Fruit fly (Drosophila melanogaster) whole organism, embryonic: ENCODE measurements around the gene CG8837.
A peak's percentile ranks its signal among the peaks of the same experiment; 100 is the strongest.

Experiments
- Antp ChIP-seq: fragments of 200-800 bp; sonication (Bioruptor generic); optimal IDR thresholded peaks from 3 replicates; lab custom pipeline; 2016; ENCODE audit warnings: missing biosample characterization, missing genetic modification characterization
- CG10543 ChIP-seq: fragments of 200-800 bp; sonication (Bioruptor generic); optimal IDR thresholded peaks from 3 replicates; lab custom pipeline; 2017; ENCODE audit warnings: missing biosample characterization, mild to moderate bottlenecking, missing genetic modification characterization, moderate library complexity
- CG11456 ChIP-seq: fragments of 200-800 bp; sonication (Bioruptor generic); IDR thresholded peaks from 3 replicates; pipeline ENCODE4 v1.3.6; 2022; ENCODE audit warnings: missing biosample characterization, missing genetic modification characterization
- CG12299 ChIP-seq: fragments of 200-800 bp; sonication (Bioruptor generic); optimal IDR thresholded peaks from 2 replicates; lab custom pipeline; 2018; ENCODE audit warnings: missing biosample characterization, mild to moderate bottlenecking, missing genetic modification characterization
- CG14860 ChIP-seq: fragments of 200-800 bp; sonication (Bioruptor generic); IDR thresholded peaks from 3 replicates; pipeline ENCODE4 v1.3.6; 2022; ENCODE audit warnings: missing biosample characterization, missing genetic modification characterization; ENCODE audit not compliant: partially characterized antibody
- CG15269 ChIP-seq: fragments of 200-800 bp; sonication (Bioruptor generic); optimal IDR thresholded peaks from 2 replicates; lab custom pipeline; 2018; ENCODE audit warnings: missing biosample characterization, mild to moderate bottlenecking, missing genetic modification characterization, moderate library complexity
- CG17328 ChIP-seq: fragments of 200-800 bp; sonication (Bioruptor generic); IDR thresholded peaks from 2 replicates; pipeline ENCODE4 v1.3.6; 2022; ENCODE audit warnings: missing biosample characterization, missing genetic modification characterization
- CG17359 ChIP-seq: fragments of 200-800 bp; sonication (Bioruptor generic); optimal IDR thresholded peaks from 3 replicates; lab custom pipeline; 2018; ENCODE audit warnings: missing biosample characterization, mild to moderate bottlenecking, missing genetic modification characterization, moderate library complexity
- CG17361 ChIP-seq: fragments of 200-800 bp; sonication (Bioruptor generic); IDR thresholded peaks from 3 replicates; pipeline ENCODE4 v1.3.6; 2022; ENCODE audit warnings: missing biosample characterization, missing genetic modification characterization
- CG2120 ChIP-seq: fragments of 200-800 bp; sonication (Bioruptor generic); optimal IDR thresholded peaks from 3 replicates; lab custom pipeline; 2016; ENCODE audit warnings: missing biosample characterization, missing genetic modification characterization
- CG2889 ChIP-seq: fragments of 200-800 bp; sonication (Bioruptor generic); IDR thresholded peaks from 3 replicates; pipeline ENCODE4 v1.3.6; 2022; ENCODE audit warnings: missing biosample characterization, missing genetic modification characterization
- CG5245 ChIP-seq: fragments of 200-800 bp; sonication (Bioruptor generic); optimal IDR thresholded peaks from 3 replicates; lab custom pipeline; 2016; ENCODE audit warnings: missing biosample characterization, missing genetic modification characterization
- CG6175 ChIP-seq: fragments of 200-800 bp; sonication (Bioruptor generic); IDR thresholded peaks from 3 replicates; pipeline ENCODE4 v1.3.6; 2022; ENCODE audit warnings: missing biosample characterization, missing genetic modification characterization
- CG7357 ChIP-seq: fragments of 200-800 bp; sonication (Bioruptor generic); IDR thresholded peaks from 3 replicates; pipeline ENCODE4 v1.3.6; 2022; ENCODE audit warnings: missing biosample characterization, missing genetic modification characterization
- CG8944 ChIP-seq: fragments of 200-800 bp; sonication (Bioruptor generic); optimal IDR thresholded peaks from 3 replicates; lab custom pipeline; 2016; ENCODE audit warnings: missing biosample characterization, missing genetic modification characterization
- CG9437 ChIP-seq: fragments of 200-800 bp; sonication (Bioruptor generic); optimal IDR thresholded peaks from 2 replicates; lab custom pipeline; 2018; ENCODE audit warnings: missing biosample characterization, mild to moderate bottlenecking, missing genetic modification characterization
- D19A ChIP-seq: fragments of 200-800 bp; optimal IDR thresholded peaks from 3 replicates; lab custom pipeline; 2019; ENCODE audit warnings: missing biosample characterization, mild to moderate bottlenecking, missing genetic modification characterization, moderate library complexity
- Dad ChIP-seq: fragments of 200-800 bp; sonication (Bioruptor generic); optimal IDR thresholded peaks from 3 replicates; lab custom pipeline; 2016; ENCODE audit warnings: missing biosample characterization, missing genetic modification characterization
- Dip3 ChIP-seq: fragments of 200-800 bp; sonication (Bioruptor generic); optimal IDR thresholded peaks from 3 replicates; lab custom pipeline; 2016; ENCODE audit warnings: missing biosample characterization, missing genetic modification characterization
- Fer3 ChIP-seq: fragments of 200-800 bp; sonication (Bioruptor generic); optimal IDR thresholded peaks from 2 replicates; lab custom pipeline; 2018; ENCODE audit warnings: missing biosample characterization, mild to moderate bottlenecking, missing genetic modification characterization, moderate library complexity
- GATAe ChIP-seq: fragments of 200-800 bp; sonication (Bioruptor generic); conservative IDR thresholded peaks from 2 replicates; pipeline ENCODE4 v1.3.6; 2022; ENCODE audit warnings: missing biosample characterization, missing genetic modification characterization
- Gsc ChIP-seq: fragments of 200-800 bp; sonication (Bioruptor generic); IDR thresholded peaks from 2 replicates; pipeline ENCODE4 v1.3.6; 2022; ENCODE audit warnings: missing biosample characterization, missing genetic modification characterization
- Gug ChIP-seq: fragments of 200-800 bp; sonication (Bioruptor generic); IDR thresholded peaks from 4 replicates; pipeline ENCODE4 v1.3.6; 2022; ENCODE audit warnings: missing biosample characterization, missing genetic modification characterization
- HLHmδ ChIP-seq: fragments of 200-800 bp; sonication (Bioruptor generic); optimal IDR thresholded peaks from 2 replicates; lab custom pipeline; 2018; ENCODE audit warnings: missing biosample characterization, mild to moderate bottlenecking, missing genetic modification characterization, moderate library complexity
- Hey ChIP-seq: fragments of 200-800 bp; sonication (Bioruptor generic); optimal IDR thresholded peaks from 3 replicates; lab custom pipeline; 2018; ENCODE audit warnings: missing biosample characterization, mild to moderate bottlenecking, missing genetic modification characterization
- Hr78 ChIP-seq, 2 experiments: fragments of 200-800 bp in 1 of 2; fragments of >200 bp in 1 of 2; sonication (Bioruptor generic) in 1 of 2; optimal IDR thresholded peaks; 2 replicates each; lab custom pipeline; 2017 to 2019; ENCODE audit warnings: missing biosample characterization in 2 of 2, missing genetic modification characterization in 2 of 2, mild to moderate bottlenecking in 1 of 2, moderate library complexity in 1 of 2
- Lhr ChIP-seq: fragments of 200-800 bp; sonication (Bioruptor generic); optimal IDR thresholded peaks from 3 replicates; lab custom pipeline; 2017; ENCODE audit warnings: mild to moderate bottlenecking, missing biosample characterization, missing genetic modification reagents, missing genetic modification characterization
- Oli ChIP-seq: fragments of 200-800 bp; sonication (Bioruptor generic); optimal IDR thresholded peaks from 2 replicates; lab custom pipeline; 2018; ENCODE audit warnings: missing biosample characterization, mild to moderate bottlenecking, missing genetic modification characterization, moderate library complexity
- Pdp1 ChIP-seq, 2 experiments: fragments of 200-800 bp; sonication (Bioruptor generic); optimal IDR thresholded peaks; 3 replicates each; lab custom pipeline; 2016; ENCODE audit warnings: missing biosample characterization in 2 of 2, missing genetic modification characterization in 2 of 2, mild to moderate bottlenecking in 1 of 2, moderate library complexity in 1 of 2
- Sin3A ChIP-seq: fragments of >200 bp; optimal IDR thresholded peaks from 2 replicates; lab custom pipeline; 2018
- bigmax ChIP-seq: fragments of 200-800 bp; sonication (Bioruptor generic); optimal IDR thresholded peaks from 2 replicates; lab custom pipeline; 2018; ENCODE audit warnings: missing biosample characterization, mild to moderate bottlenecking, missing genetic modification characterization
- cato ChIP-seq: fragments of 200-800 bp; sonication (Bioruptor generic); optimal IDR thresholded peaks from 2 replicates; lab custom pipeline; 2016; ENCODE audit warnings: missing biosample characterization, missing genetic modification characterization, borderline replicate concordance
- caup ChIP-seq: fragments of 200-800 bp; sonication (Bioruptor generic); optimal IDR thresholded peaks from 3 replicates; lab custom pipeline; 2017; ENCODE audit warnings: missing biosample characterization, mild to moderate bottlenecking, missing genetic modification characterization, moderate library complexity; ENCODE audit not compliant: severe bottlenecking
- crc ChIP-seq: fragments of 200-800 bp; sonication (Bioruptor generic); optimal IDR thresholded peaks from 2 replicates; lab custom pipeline; 2016; ENCODE audit warnings: missing biosample characterization, missing genetic modification characterization
- cwo ChIP-seq: fragments of 200-800 bp; sonication (Bioruptor generic); optimal IDR thresholded peaks from 3 replicates; lab custom pipeline; 2017; ENCODE audit warnings: missing biosample characterization, missing genetic modification characterization, mild to moderate bottlenecking, moderate library complexity, missing genetic modification reagents
- ewg ChIP-seq: fragments of 200-800 bp; sonication (Bioruptor generic); optimal IDR thresholded peaks from 3 replicates; lab custom pipeline; 2017; ENCODE audit warnings: mild to moderate bottlenecking, missing biosample characterization, missing genetic modification reagents, missing genetic modification characterization
- exex ChIP-seq: fragments of 200-800 bp; sonication (Bioruptor generic); optimal IDR thresholded peaks from 4 replicates; lab custom pipeline; 2018; ENCODE audit warnings: missing biosample characterization, mild to moderate bottlenecking, missing genetic modification characterization, moderate library complexity
- gsb ChIP-seq: fragments of 200-800 bp; sonication (Bioruptor generic); IDR thresholded peaks from 2 replicates; pipeline ENCODE4 v1.3.6; 2022; ENCODE audit warnings: missing biosample characterization, missing genetic modification characterization
- ham ChIP-seq: fragments of 200-800 bp; sonication (Bioruptor generic); IDR thresholded peaks from 2 replicates; pipeline ENCODE4 v1.3.6; 2022; ENCODE audit warnings: missing biosample characterization, missing genetic modification characterization
- insv ChIP-seq, 2 experiments: fragments of 200-800 bp; sonication (Bioruptor generic); optimal IDR thresholded peaks; 3 replicates each; lab custom pipeline; 2016 to 2018; ENCODE audit warnings: missing biosample characterization in 2 of 2, missing genetic modification characterization in 2 of 2
- mirr ChIP-seq: fragments of 200-800 bp; sonication (Bioruptor generic); optimal IDR thresholded peaks from 3 replicates; lab custom pipeline; 2018; ENCODE audit warnings: missing biosample characterization, mild to moderate bottlenecking, missing genetic modification characterization
- sc ChIP-seq, 3 experiments: fragments of >200 bp in 2 of 3; fragments of 200-800 bp in 1 of 3; sonication (Bioruptor generic) in 1 of 3; optimal IDR thresholded peaks; 2 replicates in 2 of 3; 3 replicates in 1 of 3; lab custom pipeline; 2017; ENCODE audit warnings: mild to moderate bottlenecking in 1 of 3, missing biosample characterization in 1 of 3, missing genetic modification characterization in 1 of 3, missing genetic modification reagents in 1 of 3
- scrt ChIP-seq: fragments of 200-800 bp; sonication (Bioruptor generic); optimal IDR thresholded peaks from 2 replicates; lab custom pipeline; 2018; ENCODE audit warnings: missing biosample characterization, mild to moderate bottlenecking, missing genetic modification characterization, moderate library complexity
- sens ChIP-seq: fragments of 200-800 bp; sonication (Bioruptor generic); peaks from one replicate; lab custom pipeline; 2016; ENCODE audit warnings: missing biosample characterization, missing genetic modification characterization
- stc ChIP-seq: fragments of 200-800 bp; sonication (Bioruptor generic); IDR thresholded peaks from 2 replicates; pipeline ENCODE4 v1.3.6; 2022; ENCODE audit warnings: missing biosample characterization, missing genetic modification characterization
- sug ChIP-seq: fragments of 200-800 bp; optimal IDR thresholded peaks from 2 replicates; lab custom pipeline; 2019; ENCODE audit warnings: missing biosample characterization, mild to moderate bottlenecking, missing genetic modification characterization, moderate library complexity
- twi ChIP-seq: fragments of 200-800 bp; optimal IDR thresholded peaks from 2 replicates; lab custom pipeline; 2019; ENCODE audit warnings: missing biosample characterization, mild to moderate bottlenecking, missing genetic modification characterization, moderate library complexity
- unc-4 ChIP-seq: fragments of 200-800 bp; sonication (Bioruptor generic); IDR thresholded peaks from 2 replicates; pipeline ENCODE4 v1.3.6; 2022; ENCODE audit warnings: missing biosample characterization, missing genetic modification characterization; ENCODE audit not compliant: partially characterized antibody
- zen2 ChIP-seq: fragments of 200-800 bp; sonication (Bioruptor generic); IDR thresholded peaks from 3 replicates; pipeline ENCODE4 v1.3.6; 2022; ENCODE audit warnings: missing biosample characterization, missing genetic modification characterization; ENCODE audit not compliant: partially characterized antibody

CG8837 gene

dm6 chr2L:3298065-3298469, 22.0 kb upstream of the CG8837 start (continued):
- no peak for TF ChIP-seq scrt
- no peak for TF ChIP-seq CG2889 (GFP tag; lab: Robert Waterston, UW)
- TF ChIP-seq CG6175, result no peak
- peak; percentile 89 for TF ChIP-seq twi (tag; lab: Kevin White, UChicago)
- no peak for TF ChIP-seq crc (GFP tag; lab: Kevin White, UChicago)
- no peak for TF ChIP-seq ewg (GFP tag; lab: Kevin White, UChicago)
- TF ChIP-seq stc (GFP tag; lab: Robert Waterston, UW), result no peak
- TF ChIP-seq Oli, result no peak
- TF ChIP-seq bigmax, result no peak
- TF ChIP-seq exex (tag; lab: Kevin White, UChicago), result peak; percentile 99
- TF ChIP-seq CG14860, result no peak
- no peak for TF ChIP-seq Pdp1 (GFP tag; optimal IDR thresholded peaks at IDR 0.05; lab: Kevin White, UChicago)
- no peak for TF ChIP-seq CG17361 (GFP tag; lab: Robert Waterston, UW)
- no peak for TF ChIP-seq CG12299
- no peak for TF ChIP-seq cato (GFP tag; lab: Kevin White, UChicago)
- no peak for TF ChIP-seq CG9437 (GFP tag; lab: Kevin White, UChicago)
- no peak for TF ChIP-seq CG7357 (GFP tag; lab: Robert Waterston, UW)
- TF ChIP-seq CG17359, result no peak
- no peak for TF ChIP-seq ham (GFP tag; lab: Robert Waterston, UW)
- no peak for TF ChIP-seq Lhr (GFP tag; lab: Kevin White, UChicago)
- TF ChIP-seq CG11456 (GFP tag; lab: Robert Waterston, UW), result no peak
- TF ChIP-seq CG5245 (GFP tag; lab: Kevin White, UChicago), result no peak
- peak; percentile 69 for TF ChIP-seq Hey
- TF ChIP-seq Sin3A (lab: Kevin White, UChicago), result no peak
- peak; percentile 92 for TF ChIP-seq sug (tag; lab: Kevin White, UChicago)
- no peak for TF ChIP-seq gsb
- TF ChIP-seq Dad, result no peak
- no peak for TF ChIP-seq caup (GFP tag; lab: Kevin White, UChicago)
- no peak for TF ChIP-seq CG8944 (GFP tag; lab: Kevin White, UChicago)
- TF ChIP-seq cwo (GFP tag; lab: Kevin White, UChicago), result peak; percentile 49
- TF ChIP-seq CG17328 (GFP tag; lab: Robert Waterston, UW), result no peak
- TF ChIP-seq Fer3 (tag; lab: Kevin White, UChicago), result no peak
- no peak for TF ChIP-seq sc (optimal IDR thresholded peaks at IDR 0.05; lab: Kevin White, UChicago)
- TF ChIP-seq sc (GFP tag; optimal IDR thresholded peaks at IDR 0.05; lab: Kevin White, UChicago), result no peak
- TF ChIP-seq CG15269, result no peak
- peak; percentile 86 for TF ChIP-seq mirr (GFP tag; lab: Kevin White, UChicago)
- no peak for TF ChIP-seq zen2
- TF ChIP-seq Dip3 (GFP tag; lab: Kevin White, UChicago), result no peak
- TF ChIP-seq Gug (GFP tag; lab: Robert Waterston, UW), result no peak
- peak; percentile 57 for TF ChIP-seq sens (GFP tag; lab: Kevin White, UChicago)
- TF ChIP-seq CG10543, result peak; percentile 55
- no peak for TF ChIP-seq Gsc (GFP tag; lab: Robert Waterston, UW)
- no peak for TF ChIP-seq unc-4 (GFP tag; lab: Robert Waterston, UW)
- TF ChIP-seq HLHmδ (GFP tag; lab: Kevin White, UChicago), result no peak
- TF ChIP-seq GATAe (GFP tag; lab: Robert Waterston, UW), result peak; percentile 51; the same call in 1 of the 2 replicates
- TF ChIP-seq Hr78 (GFP tag; optimal IDR thresholded peaks at IDR 0.05; lab: Kevin White, UChicago), result peak in 1 of 2 experiments; percentile 51
- TF ChIP-seq Antp (GFP tag; lab: Kevin White, UChicago), result no peak
- no peak for TF ChIP-seq CG2120 (GFP tag; lab: Kevin White, UChicago)
- TF ChIP-seq insv (GFP tag; optimal IDR thresholded peaks at IDR 0.05; lab: Kevin White, UChicago), result no peak
- no peak for TF ChIP-seq D19A (tag; lab: Kevin White, UChicago)
- TF ChIP-seq, all 482 proteins: peak for 18
